Worm (Caenorhabditis elegans): ENCODE results near the gene F16G10.8.

DNA sequence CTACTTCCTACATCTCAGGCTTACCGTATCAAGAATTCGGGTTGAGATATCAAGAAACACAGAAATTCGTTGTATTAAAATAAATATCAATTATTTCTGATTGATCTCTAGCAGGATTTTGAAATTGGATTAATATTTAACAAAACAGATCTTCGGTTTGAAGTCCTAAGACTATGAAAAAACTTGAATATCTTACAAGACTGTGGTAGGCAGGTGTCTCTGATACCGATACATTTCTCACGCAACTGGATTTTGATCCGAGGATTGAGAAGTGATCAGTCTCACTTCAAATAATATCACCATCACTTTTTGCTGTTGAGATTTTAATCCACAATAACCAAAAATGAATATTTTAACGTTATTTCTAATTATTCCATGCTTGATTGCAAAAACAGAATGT lies 36.6 kb downstream of the F16G10.8 start, which contains the start of gene F43C11.4:
- TF ChIP-seq F10E7.11 (tag; optimal IDR thresholded peaks at IDR 0.05) = no peak
- no peak for TF ChIP-seq K11D2.4 (GFP tag; IDR thresholded peaks at IDR 0.05)
- no peak for TF ChIP-seq him-1 (tag; optimal IDR thresholded peaks at IDR 0.05)
- TF ChIP-seq ekl-4 (GFP tag; IDR thresholded peaks at IDR 0.05) = no peak
- TF ChIP-seq lsl-1 (GFP tag; optimal IDR thresholded peaks at IDR 0.05) = no peak
- TF ChIP-seq unc-62 (GFP tag; optimal IDR thresholded peaks at IDR 0.05) = no peak
- TF ChIP-seq xnd-1 (tag; optimal IDR thresholded peaks at IDR 0.05) = no peak
- no peak for TF ChIP-seq T07F8.4 (tag; optimal IDR thresholded peaks at IDR 0.05)
- TF ChIP-seq ceh-100 (GFP tag; IDR thresholded peaks at IDR 0.05) = no peak
- no peak for TF ChIP-seq madf-6 (GFP tag; IDR thresholded peaks at IDR 0.05)
- TF ChIP-seq ztf-22 (GFP tag; optimal IDR thresholded peaks at IDR 0.05) = no peak

All from whole organism, young adult.